Worm (Caenorhabditis elegans): ENCODE data around the gene M01H9.2.

DNA sequence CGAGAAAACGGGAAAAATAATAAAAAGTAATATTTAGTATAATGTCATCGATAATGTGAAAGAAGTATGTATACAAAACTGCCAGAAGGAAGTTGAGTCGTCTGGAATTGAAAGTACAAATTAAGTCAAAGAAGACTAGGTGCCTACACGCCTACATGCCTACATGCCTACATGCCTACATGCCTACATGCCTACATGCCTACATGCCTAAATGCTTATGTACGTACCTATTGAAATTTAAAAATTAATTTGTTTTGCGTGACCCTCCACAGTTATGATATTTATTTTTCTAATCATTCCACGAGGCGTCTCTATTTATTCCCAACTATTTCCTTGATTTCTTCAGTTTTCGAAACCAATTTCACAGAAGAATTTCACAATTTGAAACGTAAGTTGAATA, 33.1 kb downstream of the M01H9.2 start, which contains the start of the genes str-185 and R08C7.5:
- no peak for TF ChIP-seq ztf-11 (tag; optimal IDR thresholded peaks at IDR 0.05)
- TF ChIP-seq elt-1 (tag; optimal IDR thresholded peaks at IDR 0.05) = no peak
- TF ChIP-seq R02D3.7 (tag; optimal IDR thresholded peaks at IDR 0.05) = no peak
- no peak for TF ChIP-seq unc-39 (tag; optimal IDR thresholded peaks at IDR 0.05)
- no peak for TF ChIP-seq ztf-4 (tag; optimal IDR thresholded peaks at IDR 0.05)
- no peak for TF ChIP-seq nhr-12 (tag; optimal IDR thresholded peaks at IDR 0.05)
- no peak for TF ChIP-seq elt-3 (tag; optimal IDR thresholded peaks at IDR 0.05)

All from whole organism, L2 larva.